Fruit fly (Drosophila melanogaster) Kc167 (cell line): ENCODE data around the gene CG7275.

ENCODE experiments used
- Sin3A ChIP-seq: fragments of >200 bp; optimal IDR thresholded peaks from 2 replicates; lab custom pipeline; 2018; ENCODE audit warnings: missing external identifiers
- h ChIP-seq: fragments of >200 bp; optimal IDR thresholded peaks from 3 replicates; lab custom pipeline; 2018; ENCODE audit warnings: missing external identifiers

dm6 chr3L:15516956-15517355 lies 18.2 kb downstream of the CG7275 start, which contains the start of gene CG13454:
- no peak for TF ChIP-seq Sin3A (lab: Kevin White, UChicago)
- no peak for TF ChIP-seq h (lab: Kevin White, UChicago)
